Fruit fly (Drosophila melanogaster) whole organism, wandering third instar larva: ENCODE data around the gene CG11537.

Experiments used
- Abd-B ChIP-seq: fragments of >200 bp; optimal IDR thresholded peaks from 2 replicates; lab custom pipeline; 2017; ENCODE audit warnings: missing biosample characterization, missing genetic modification characterization
- CG32264 ChIP-seq: fragments of 200-800 bp; sonication (Bioruptor generic); optimal IDR thresholded peaks from 2 replicates; lab custom pipeline; 2016; ENCODE audit warnings: missing biosample characterization, missing genetic modification characterization
- Dfd ChIP-seq: fragments of >200 bp; optimal IDR thresholded peaks from 2 replicates; lab custom pipeline; 2017; ENCODE audit warnings: missing biosample characterization, missing genetic modification characterization
- GATAd ChIP-seq: sonication (Bioruptor generic); optimal IDR thresholded peaks from 2 replicates; lab custom pipeline; 2016; ENCODE audit warnings: missing biosample characterization, missing genetic modification characterization
- HLH106 ChIP-seq: fragments of 200-800 bp; optimal IDR thresholded peaks from 3 replicates; lab custom pipeline; 2019; ENCODE audit warnings: missing biosample characterization, mild to moderate bottlenecking, missing genetic modification characterization, moderate library complexity
- Hr83 ChIP-seq: fragments of 200-300 bp; sonication (Bioruptor generic); optimal IDR thresholded peaks from 2 replicates; lab custom pipeline; 2016; ENCODE audit warnings: missing biosample characterization, mild to moderate bottlenecking, missing genetic modification characterization, moderate library complexity; ENCODE audit not compliant: poor library complexity, severe bottlenecking
- Jra ChIP-seq: sonication (Bioruptor generic); optimal IDR thresholded peaks from 2 replicates; lab custom pipeline; 2016; ENCODE audit warnings: missing biosample characterization, missing genetic modification characterization
- Mio ChIP-seq: sonication (Bioruptor generic); optimal IDR thresholded peaks from 2 replicates; lab custom pipeline; 2016; ENCODE audit warnings: missing biosample characterization, missing genetic modification characterization
- br ChIP-seq: fragments of 200-800 bp; sonication (Bioruptor generic); optimal IDR thresholded peaks from 2 replicates; lab custom pipeline; 2016; ENCODE audit warnings: missing biosample characterization, missing genetic modification characterization
- dsf ChIP-seq: sonication (Bioruptor generic); optimal IDR thresholded peaks from 2 replicates; lab custom pipeline; 2016; ENCODE audit warnings: missing biosample characterization, missing genetic modification characterization, borderline replicate concordance
- h ChIP-seq: fragments of 200-800 bp; sonication (Bioruptor generic); optimal IDR thresholded peaks from 3 replicates; lab custom pipeline; 2016; ENCODE audit warnings: missing biosample characterization, mild to moderate bottlenecking, missing genetic modification characterization
- pan ChIP-seq: fragments of >200 bp; optimal IDR thresholded peaks from 2 replicates; lab custom pipeline; 2017
- psq ChIP-seq: fragments of 200-800 bp; sonication (Bioruptor generic); optimal IDR thresholded peaks from 3 replicates; lab custom pipeline; 2017; ENCODE audit warnings: missing biosample characterization, mild to moderate bottlenecking, missing genetic modification characterization, moderate library complexity
- sage ChIP-seq: fragments of 200-800 bp; sonication (Bioruptor generic); optimal IDR thresholded peaks from 2 replicates; lab custom pipeline; 2016; ENCODE audit warnings: missing biosample characterization, mild to moderate bottlenecking, missing genetic modification characterization

dm6 chr3L:3079156-3079495, 64.1 kb downstream of the CG11537 start:
- TF ChIP-seq Hr83 (GFP tag; lab: Kevin White, UChicago) (no peak), Jra (GFP tag; lab: Kevin White, UChicago) (no peak), CG32264 (GFP tag; lab: Kevin White, UChicago) (no peak), br (GFP tag; lab: Kevin White, UChicago) (no peak), h (GFP tag; lab: Kevin White, UChicago) (no peak), Dfd (no peak), pan (lab: Kevin White, UChicago) (no peak), Mio (no peak), psq (GFP tag; lab: Kevin White, UChicago) (no peak), dsf (GFP tag; lab: Kevin White, UChicago) (no peak), GATAd (GFP tag; lab: Kevin White, UChicago) (no peak), HLH106 (tag; lab: Kevin White, UChicago) (no peak), sage (no peak), Abd-B (GFP tag; lab: Kevin White, UChicago) (no peak)
